Worm (Caenorhabditis elegans): ENCODE data around the gene ttr-21.

ttr-21 gene

DNA sequence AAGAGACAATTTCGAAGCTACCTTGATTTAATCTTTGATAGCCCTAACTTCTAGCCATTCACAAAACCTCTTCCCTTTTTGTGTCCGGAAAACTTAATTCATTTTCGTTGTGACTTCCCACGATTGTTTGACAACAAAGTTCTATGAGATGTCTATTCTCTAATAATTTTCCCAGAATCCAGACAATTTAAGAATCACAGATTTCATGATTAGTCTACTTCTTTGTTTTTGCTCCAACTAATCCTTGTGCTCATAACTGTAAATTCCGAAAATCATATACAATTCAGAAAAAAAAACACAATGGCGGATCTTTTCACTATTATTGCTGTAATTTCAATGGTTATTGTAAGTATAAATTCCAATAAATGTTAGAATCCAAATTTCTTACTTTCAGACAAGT, 8.3 kb upstream of the ttr-21 start, which contains the start of gene srx-137:
TSS of gene srx-137 (plus strand) at position 301 of the 400 bp plus-strand sequence.
- no peak for TF ChIP-seq ahr-1 (tag; optimal IDR thresholded peaks at IDR 0.05)
- no peak for TF ChIP-seq K02D7.2 (tag; optimal IDR thresholded peaks at IDR 0.05)
- no peak for TF ChIP-seq gmeb-2 (tag; optimal IDR thresholded peaks at IDR 0.05)
- no peak for TF ChIP-seq tbx-7 (tag; optimal IDR thresholded peaks at IDR 0.05)
- TF ChIP-seq dmd-4 (tag; optimal IDR thresholded peaks at IDR 0.05; ENCODE audit: borderline replicate concordance): no peak
- TF ChIP-seq ceh-14 (tag; optimal IDR thresholded peaks at IDR 0.05): no peak
- TF ChIP-seq odd-2 (tag; optimal IDR thresholded peaks at IDR 0.05): no peak
- no peak for TF ChIP-seq nhr-11 (tag; optimal IDR thresholded peaks at IDR 0.05)
- TF ChIP-seq hlh-8 (tag; optimal IDR thresholded peaks at IDR 0.05): no peak
- TF ChIP-seq ceh-31 (tag; optimal IDR thresholded peaks at IDR 0.05): no peak
- TF ChIP-seq ceh-24 (tag; optimal IDR thresholded peaks at IDR 0.05): no peak
- TF ChIP-seq che-1 (tag; optimal IDR thresholded peaks at IDR 0.05): no peak
- no peak for TF ChIP-seq zip-5 (tag; optimal IDR thresholded peaks at IDR 0.05)

DNA sequence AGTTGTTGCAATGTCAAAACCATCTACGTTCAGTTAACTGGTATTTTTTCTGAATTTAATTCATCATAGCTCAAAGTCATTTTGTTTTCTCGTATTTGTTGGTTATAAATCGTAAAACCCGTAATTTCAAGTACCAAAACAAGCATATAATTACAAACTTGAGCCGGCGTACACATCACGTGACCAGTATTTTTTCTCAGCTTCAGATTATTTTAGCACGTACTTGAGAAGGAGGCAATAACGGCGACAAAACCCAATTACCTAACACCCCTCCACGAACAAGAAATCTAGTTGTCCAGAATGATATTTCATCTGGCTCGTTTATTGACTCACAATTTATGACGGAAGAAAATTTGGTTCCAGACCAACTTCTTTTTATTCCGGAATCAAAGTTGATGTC, 4.7 kb upstream of the ttr-21 start, which contains the start of gene srx-135:
TSS of gene srx-135 (plus strand) at position 301 of the 400 bp plus-strand sequence.
- TF ChIP-seq mec-3 (tag; optimal IDR thresholded peaks at IDR 0.05; ENCODE audit: borderline replicate concordance) (no peak), ets-4 (tag; optimal IDR thresholded peaks at IDR 0.05) (no peak), fkh-6 (tag; optimal IDR thresholded peaks at IDR 0.05) (no peak), pat-9 (tag; optimal IDR thresholded peaks at IDR 0.05) (no peak), pha-2 (tag; optimal IDR thresholded peaks at IDR 0.05) (no peak), T23F11.4 (GFP tag; optimal IDR thresholded peaks at IDR 0.05) (no peak), pqm-1 (tag; optimal IDR thresholded peaks at IDR 0.05) (no peak), sdc-2 (tag; optimal IDR thresholded peaks at IDR 0.05) (no peak), ceh-30 (tag; optimal IDR thresholded peaks at IDR 0.05) (no peak), hlh-15 (tag; optimal IDR thresholded peaks at IDR 0.05) (no peak), unc-86 (tag; optimal IDR thresholded peaks at IDR 0.05) (no peak), pha-4 (tag; optimal IDR thresholded peaks at IDR 0.05) (no peak), ttx-3 (tag; optimal IDR thresholded peaks at IDR 0.05) (no peak), ceh-22 (tag; optimal IDR thresholded peaks at IDR 0.05) (no peak), hlh-30 (tag; optimal IDR thresholded peaks at IDR 0.05; ENCODE audit: insufficient read depth) (no peak), ceh-19 (GFP tag; optimal IDR thresholded peaks at IDR 0.05) (no peak), pros-1 (tag; optimal IDR thresholded peaks at IDR 0.05) (no peak)

DNA sequence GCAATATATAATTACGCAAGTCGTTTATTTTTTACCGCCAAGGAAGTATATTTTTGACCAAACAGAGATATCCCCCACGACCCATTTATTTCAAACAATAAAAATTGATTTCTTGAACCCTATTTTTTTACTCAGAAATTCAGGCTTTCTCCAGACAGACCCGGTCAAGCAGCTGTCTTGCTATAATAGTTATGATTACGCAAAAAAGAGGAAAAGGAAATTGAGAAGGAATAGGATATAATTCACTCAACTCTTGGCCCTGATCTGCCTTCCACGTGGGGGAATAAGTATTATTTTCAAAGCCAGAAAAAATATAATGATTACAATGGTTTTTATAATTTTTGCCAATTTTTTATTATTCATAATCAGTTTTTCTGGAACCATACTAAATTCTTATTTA, 2.9 kb upstream of the ttr-21 start, which contains the start of gene srx-136:
TSS of gene srx-136 (plus strand) at position 301 of the 400 bp plus-strand sequence.
- TF ChIP-seq ahr-1 (tag; optimal IDR thresholded peaks at IDR 0.05) (no peak), mec-3 (tag; optimal IDR thresholded peaks at IDR 0.05; ENCODE audit: borderline replicate concordance) (no peak), zip-5 (tag; optimal IDR thresholded peaks at IDR 0.05) (no peak), ceh-34 (tag; optimal IDR thresholded peaks at IDR 0.05) (no peak), hlh-15 (tag; optimal IDR thresholded peaks at IDR 0.05) (no peak), hlh-30 (tag; optimal IDR thresholded peaks at IDR 0.05; ENCODE audit: insufficient read depth) (no peak), sox-4 (tag; optimal IDR thresholded peaks at IDR 0.05) (no peak), fkh-6 (tag; optimal IDR thresholded peaks at IDR 0.05) (no peak), ceh-18 (tag; optimal IDR thresholded peaks at IDR 0.05) (no peak), rnt-1 (tag; optimal IDR thresholded peaks at IDR 0.05) (no peak), dve-1 (tag; optimal IDR thresholded peaks at IDR 0.05) (no peak), C38D4.7 (GFP tag; optimal IDR thresholded peaks at IDR 0.05) (no peak), sdc-2 (tag; optimal IDR thresholded peaks at IDR 0.05) (no peak), ets-4 (tag; optimal IDR thresholded peaks at IDR 0.05) (no peak), tbx-7 (tag; optimal IDR thresholded peaks at IDR 0.05) (no peak), pqm-1 (tag; optimal IDR thresholded peaks at IDR 0.05) (no peak), K09A11.1 (tag; optimal IDR thresholded peaks at IDR 0.05; ENCODE audit: insufficient read depth) (no peak), tbx-2 (tag; optimal IDR thresholded peaks at IDR 0.05) (no peak), ceh-24 (tag; optimal IDR thresholded peaks at IDR 0.05) (no peak), ztf-16 (tag; optimal IDR thresholded peaks at IDR 0.05) (no peak)

Data from whole organism, late embryonic.